Fruit fly (Drosophila melanogaster) whole organism, embryonic: Measurements from ENCODE around the gene mthl8.

Experiments
- Aef1 ChIP-seq: fragments of 200-800 bp; sonication (Bioruptor generic); IDR thresholded peaks from 3 replicates; pipeline ENCODE4 v1.3.6; 2022; ENCODE audit warnings: missing biosample characterization, missing genetic modification characterization
- Asciz ChIP-seq: fragments of 200-800 bp; sonication (Bioruptor generic); optimal IDR thresholded peaks from 2 replicates; lab custom pipeline; 2017; ENCODE audit warnings: missing biosample characterization, mild to moderate bottlenecking, missing genetic modification characterization, missing genetic modification reagents
- CG10147 ChIP-seq: fragments of 200-800 bp; sonication (Bioruptor generic); optimal IDR thresholded peaks from 2 replicates; lab custom pipeline; 2019; ENCODE audit warnings: missing biosample characterization, mild to moderate bottlenecking, missing genetic modification characterization, moderate library complexity
- CG10209 ChIP-seq: fragments of 200-800 bp; sonication (Bioruptor generic); optimal IDR thresholded peaks from 3 replicates; lab custom pipeline; 2017; ENCODE audit warnings: missing biosample characterization, mild to moderate bottlenecking, missing genetic modification characterization, missing genetic modification reagents
- CG10543 ChIP-seq: fragments of 200-800 bp; sonication (Bioruptor generic); optimal IDR thresholded peaks from 3 replicates; lab custom pipeline; 2017; ENCODE audit warnings: missing biosample characterization, mild to moderate bottlenecking, missing genetic modification characterization, moderate library complexity
- CG12071 ChIP-seq: fragments of 200-800 bp; sonication (Bioruptor generic); optimal IDR thresholded peaks from 3 replicates; lab custom pipeline; 2018; ENCODE audit warnings: missing biosample characterization, mild to moderate bottlenecking, missing genetic modification characterization
- CG1233 ChIP-seq: fragments of 200-800 bp; sonication (Bioruptor generic); optimal IDR thresholded peaks from 4 replicates; lab custom pipeline; 2018; ENCODE audit warnings: missing biosample characterization, mild to moderate bottlenecking, missing genetic modification characterization
- CG12659 ChIP-seq: fragments of 200-800 bp; sonication (Bioruptor generic); optimal IDR thresholded peaks from 3 replicates; lab custom pipeline; 2017; ENCODE audit warnings: mild to moderate bottlenecking, missing biosample characterization, missing genetic modification reagents, missing genetic modification characterization
- CG13894 ChIP-seq: fragments of 200-800 bp; sonication (Bioruptor generic); optimal IDR thresholded peaks from 3 replicates; lab custom pipeline; 2018; ENCODE audit warnings: missing biosample characterization, mild to moderate bottlenecking, missing genetic modification characterization, moderate library complexity
- CG14050 ChIP-seq: fragments of 200-800 bp; sonication (Bioruptor generic); IDR thresholded peaks from 3 replicates; pipeline ENCODE4 v1.3.6; 2022; ENCODE audit warnings: missing biosample characterization, missing genetic modification characterization
- CG14710 ChIP-seq: fragments of 200-800 bp; sonication (Bioruptor generic); optimal IDR thresholded peaks from 3 replicates; lab custom pipeline; 2019; ENCODE audit warnings: missing biosample characterization, mild to moderate bottlenecking, missing genetic modification characterization, moderate library complexity
- CG17612 ChIP-seq: fragments of 200-800 bp; sonication (Bioruptor generic); IDR thresholded peaks from 2 replicates; pipeline ENCODE4 v1.3.6; 2022; ENCODE audit warnings: missing biosample characterization, missing genetic modification characterization
- CG18476 ChIP-seq: fragments of 200-800 bp; sonication (Bioruptor generic); optimal IDR thresholded peaks from 2 replicates; lab custom pipeline; 2016; ENCODE audit warnings: missing biosample characterization, mild to moderate bottlenecking, missing genetic modification characterization
- CG2129 ChIP-seq: fragments of 200-800 bp; sonication (Bioruptor generic); IDR thresholded peaks from 2 replicates; pipeline ENCODE4 v1.3.6; 2022; ENCODE audit warnings: missing biosample characterization, missing genetic modification characterization; ENCODE audit not compliant: partially characterized antibody
- CG3163 ChIP-seq: fragments of 200-800 bp; sonication (Bioruptor generic); optimal IDR thresholded peaks from 3 replicates; lab custom pipeline; 2016; ENCODE audit warnings: missing biosample characterization, missing genetic modification characterization
- CG3838 ChIP-seq: fragments of 200-800 bp; sonication (Bioruptor generic); optimal IDR thresholded peaks from 3 replicates; lab custom pipeline; 2016; ENCODE audit warnings: missing biosample characterization, missing genetic modification characterization
- CG7745 ChIP-seq: fragments of 200-800 bp; sonication (Bioruptor generic); optimal IDR thresholded peaks from 2 replicates; lab custom pipeline; 2018; ENCODE audit warnings: missing biosample characterization, mild to moderate bottlenecking, missing genetic modification characterization, moderate library complexity
- CG9437 ChIP-seq: fragments of 200-800 bp; sonication (Bioruptor generic); optimal IDR thresholded peaks from 2 replicates; lab custom pipeline; 2018; ENCODE audit warnings: missing biosample characterization, mild to moderate bottlenecking, missing genetic modification characterization
- CkIIα-i1 ChIP-seq: fragments of 200-800 bp; sonication (Bioruptor generic); IDR thresholded peaks from 2 replicates; pipeline ENCODE4 v1.3.6; 2022; ENCODE audit warnings: missing biosample characterization, missing genetic modification characterization
- D ChIP-seq, 2 experiments: fragments of 200-800 bp in 1 of 2; fragments of >200 bp in 1 of 2; sonication (Bioruptor generic) in 1 of 2; optimal IDR thresholded peaks; 2 replicates in 1 of 2; 3 replicates in 1 of 2; lab custom pipeline; 2017; ENCODE audit warnings: mild to moderate bottlenecking in 1 of 2, missing biosample characterization in 1 of 2, missing genetic modification characterization in 1 of 2, missing genetic modification reagents in 1 of 2
- Dref ChIP-seq: fragments of 200-800 bp; sonication (Bioruptor generic); IDR thresholded peaks from 2 replicates; pipeline ENCODE4 v1.3.6; 2022; ENCODE audit warnings: missing biosample characterization, missing genetic modification characterization
- Eip74EF ChIP-seq, 2 experiments: fragments of 200-800 bp in 1 of 2; fragments of >200 bp in 1 of 2; sonication (Bioruptor generic) in 1 of 2; optimal IDR thresholded peaks; 2 replicates each; lab custom pipeline; 2017 to 2019; ENCODE audit warnings: missing biosample characterization in 2 of 2, missing genetic modification characterization in 2 of 2, mild to moderate bottlenecking in 1 of 2, moderate library complexity in 1 of 2
- HHEX ChIP-seq: fragments of 200-800 bp; sonication (Bioruptor generic); optimal IDR thresholded peaks from 3 replicates; lab custom pipeline; 2017; ENCODE audit warnings: missing biosample characterization, mild to moderate bottlenecking, missing genetic modification characterization, missing genetic modification reagents
- Hr3 ChIP-seq: fragments of 200-800 bp; sonication (Bioruptor generic); optimal IDR thresholded peaks from 3 replicates; lab custom pipeline; 2016; ENCODE audit warnings: missing biosample characterization, missing genetic modification characterization
- Hr39 ChIP-seq: fragments of >200 bp; optimal IDR thresholded peaks from 2 replicates; lab custom pipeline; 2017
- Med ChIP-seq: fragments of 200-800 bp; sonication (Bioruptor generic); peaks from one replicate; lab custom pipeline; 2016; ENCODE audit warnings: missing biosample characterization, missing genetic modification characterization, mild to moderate bottlenecking, inconsistent platforms, moderate library complexity
- Nf-YB ChIP-seq: fragments of 200-800 bp; sonication (Bioruptor generic); optimal IDR thresholded peaks from 3 replicates; lab custom pipeline; 2019; ENCODE audit warnings: missing biosample characterization, mild to moderate bottlenecking, missing genetic modification characterization, moderate library complexity
- Stat92E ChIP-seq, 3 experiments: fragments of >200 bp in 2 of 3; fragments of 200-800 bp in 1 of 3; sonication (Bioruptor generic) in 1 of 3; optimal IDR thresholded peaks; 2 replicates each; lab custom pipeline; 2017 to 2019; ENCODE audit warnings: missing biosample characterization in 3 of 3, missing genetic modification characterization in 3 of 3, mild to moderate bottlenecking in 1 of 3, moderate library complexity in 1 of 3
- Trl ChIP-seq, 3 experiments: fragments of >200 bp in 2 of 3; fragments of 200-800 bp in 1 of 3; sonication (Bioruptor generic) in 1 of 3; optimal IDR thresholded peaks; 2 replicates in 1 of 3; 3 replicates in 2 of 3; lab custom pipeline; 2016 to 2017; ENCODE audit warnings: missing biosample characterization in 1 of 3, missing genetic modification characterization in 1 of 3
- abd-A ChIP-seq: fragments of 200-800 bp; sonication (Bioruptor generic); optimal IDR thresholded peaks from 3 replicates; lab custom pipeline; 2019; ENCODE audit warnings: missing biosample characterization, mild to moderate bottlenecking, missing genetic modification characterization, moderate library complexity
- bbx ChIP-seq: fragments of 200-800 bp; sonication (Bioruptor generic); IDR thresholded peaks from 2 replicates; pipeline ENCODE4 v1.3.6; 2022; ENCODE audit warnings: missing biosample characterization, missing genetic modification characterization; ENCODE audit not compliant: partially characterized antibody
- cg ChIP-seq: fragments of 200-800 bp; sonication (Bioruptor generic); optimal IDR thresholded peaks from 3 replicates; lab custom pipeline; 2019; ENCODE audit warnings: missing biosample characterization, mild to moderate bottlenecking, missing genetic modification characterization, moderate library complexity
- chn ChIP-seq: fragments of 200-800 bp; sonication (Bioruptor generic); optimal IDR thresholded peaks from 2 replicates; lab custom pipeline; 2016; ENCODE audit warnings: missing biosample characterization, missing genetic modification characterization
- ci ChIP-seq: fragments of 200-800 bp; sonication (Bioruptor generic); IDR thresholded peaks from 3 replicates; pipeline ENCODE4 v1.3.6; 2022; ENCODE audit warnings: missing biosample characterization, missing genetic modification characterization
- dmrt99B ChIP-seq: fragments of 200-800 bp; sonication (Bioruptor generic); optimal IDR thresholded peaks from 2 replicates; lab custom pipeline; 2018; ENCODE audit warnings: missing biosample characterization, mild to moderate bottlenecking, missing genetic modification characterization, moderate library complexity
- exex ChIP-seq: fragments of 200-800 bp; sonication (Bioruptor generic); optimal IDR thresholded peaks from 4 replicates; lab custom pipeline; 2018; ENCODE audit warnings: missing biosample characterization, mild to moderate bottlenecking, missing genetic modification characterization, moderate library complexity
- kni ChIP-seq: fragments of 200-800 bp; sonication (Bioruptor generic); optimal IDR thresholded peaks from 3 replicates; lab custom pipeline; 2017; ENCODE audit warnings: mild to moderate bottlenecking, missing biosample characterization, missing genetic modification reagents, missing genetic modification characterization
- luna ChIP-seq: fragments of 200-800 bp; sonication (Bioruptor generic); optimal IDR thresholded peaks from 2 replicates; lab custom pipeline; 2016; ENCODE audit warnings: missing biosample characterization, missing genetic modification characterization
- nau ChIP-seq: fragments of 200-800 bp; sonication (Bioruptor generic); optimal IDR thresholded peaks from 3 replicates; lab custom pipeline; 2017; ENCODE audit warnings: missing biosample characterization, mild to moderate bottlenecking, missing genetic modification characterization, missing genetic modification reagents
- psq ChIP-seq: fragments of 200-800 bp; sonication (Bioruptor generic); optimal IDR thresholded peaks from 2 replicates; lab custom pipeline; 2017; ENCODE audit warnings: missing biosample characterization, missing genetic modification characterization
- sens ChIP-seq: fragments of 200-800 bp; sonication (Bioruptor generic); peaks from one replicate; lab custom pipeline; 2016; ENCODE audit warnings: missing biosample characterization, missing genetic modification characterization
- sima ChIP-seq: fragments of 200-800 bp; sonication (Bioruptor generic); optimal IDR thresholded peaks from 2 replicates; lab custom pipeline; 2016; ENCODE audit warnings: missing biosample characterization, missing genetic modification characterization
- slou ChIP-seq: fragments of 200-800 bp; sonication (Bioruptor generic); optimal IDR thresholded peaks from 3 replicates; lab custom pipeline; 2016; ENCODE audit warnings: missing biosample characterization, missing genetic modification characterization
- so ChIP-seq: fragments of 200-800 bp; sonication (Bioruptor generic); IDR thresholded peaks from 3 replicates; pipeline ENCODE4 v1.3.6; 2022; ENCODE audit warnings: missing biosample characterization, missing genetic modification characterization
- sob ChIP-seq: fragments of 200-800 bp; sonication (Bioruptor generic); IDR thresholded peaks from 2 replicates; pipeline ENCODE4 v1.3.6; 2022; ENCODE audit warnings: missing biosample characterization, missing genetic modification characterization
- tll ChIP-seq, 2 experiments: fragments of 200-800 bp in 1 of 2; fragments of >200 bp in 1 of 2; sonication (Bioruptor generic) in 1 of 2; optimal IDR thresholded peaks; 2 replicates each; lab custom pipeline; 2017 to 2019; ENCODE audit warnings: missing biosample characterization in 2 of 2, missing genetic modification characterization in 2 of 2, mild to moderate bottlenecking in 1 of 2, moderate library complexity in 1 of 2
- ttk ChIP-seq: fragments of 200-800 bp; sonication (Bioruptor generic); IDR thresholded peaks from 2 replicates; pipeline ENCODE4 v2.1.2; 2022; ENCODE audit warnings: missing biosample characterization, missing genetic modification characterization

Gene mthl8

dm6 chr3L:40147-40875 lies 18.1 kb downstream of the mthl8 start (continued):
- TF ChIP-seq bbx (GFP tag; lab: Robert Waterston, UW) = 0 out of 2 replicates have a peak, but pooled peaks have one; percentile 44
- no peak for TF ChIP-seq Hr3 (GFP tag; lab: Kevin White, UChicago)
- no peak for TF ChIP-seq CkIIα-i1
- peak in 1 of 3 experiments; percentile 88 for TF ChIP-seq Stat92E (GFP tag; optimal IDR thresholded peaks at IDR 0.05; lab: Kevin White, UChicago)
- no peak for TF ChIP-seq Dref (GFP tag; lab: Robert Waterston, UW)
- peak; percentile 78 for TF ChIP-seq Med (GFP tag; lab: Kevin White, UChicago)
- no peak for TF ChIP-seq chn (GFP tag; lab: Kevin White, UChicago)
- TF ChIP-seq Hr39 (lab: Kevin White, UChicago) = no peak
- TF ChIP-seq exex = peak; percentile 77
- TF ChIP-seq Aef1 (GFP tag; lab: Robert Waterston, UW) = no peak
- TF ChIP-seq abd-A (tag; lab: Kevin White, UChicago) = peak; percentile 99
- TF ChIP-seq ci = no peak
- no peak for TF ChIP-seq ttk
- TF ChIP-seq CG3838 (GFP tag; lab: Kevin White, UChicago) = no peak
- TF ChIP-seq CG12071 (GFP tag; lab: Kevin White, UChicago) = peak; percentile 10
- peak; percentile 17 for TF ChIP-seq HHEX (GFP tag; lab: Kevin White, UChicago)
- TF ChIP-seq CG12659 (GFP tag; lab: Kevin White, UChicago) = no peak
- TF ChIP-seq tll (GFP tag; optimal IDR thresholded peaks at IDR 0.05; lab: Kevin White, UChicago) = peak in 1 of 2 experiments; percentile 23
- TF ChIP-seq CG7745 (tag; lab: Kevin White, UChicago) = no peak
- no peak for TF ChIP-seq slou (GFP tag; lab: Kevin White, UChicago)
- TF ChIP-seq CG10209 (GFP tag; lab: Kevin White, UChicago) = no peak
- TF ChIP-seq sob (GFP tag; lab: Robert Waterston, UW) = no peak
- TF ChIP-seq CG10147 (GFP tag; lab: Kevin White, UChicago) = peak; percentile 40
- TF ChIP-seq CG3163 (GFP tag; lab: Kevin White, UChicago) = no peak
- TF ChIP-seq CG14050 (GFP tag; lab: Robert Waterston, UW) = no peak
- TF ChIP-seq sens = peak; percentile 82
- TF ChIP-seq so = no peak
- TF ChIP-seq CG13894 (tag; lab: Kevin White, UChicago) = peak; percentile 69
- TF ChIP-seq cg (GFP tag; lab: Kevin White, UChicago) = no peak
- no peak for TF ChIP-seq sima (GFP tag; lab: Kevin White, UChicago)
- TF ChIP-seq CG9437 = no peak
- TF ChIP-seq CG10543 (GFP tag; lab: Kevin White, UChicago) = no peak
- TF ChIP-seq Trl (optimal IDR thresholded peaks at IDR 0.05; lab: Kevin White, UChicago) = peak; percentile 89 to 99
- TF ChIP-seq Trl (GFP tag; optimal IDR thresholded peaks at IDR 0.05; lab: Kevin White, UChicago) = no peak
- TF ChIP-seq kni (GFP tag; lab: Kevin White, UChicago) = peak; percentile 73
- TF ChIP-seq CG2129 (GFP tag; lab: Robert Waterston, UW) = no peak
- TF ChIP-seq, all 482 proteins: peak for 26

- no peak for TF ChIP-seq Nf-YB (GFP tag; lab: Kevin White, UChicago)
- no peak for TF ChIP-seq D (optimal IDR thresholded peaks at IDR 0.05; lab: Kevin White, UChicago)
- TF ChIP-seq D (GFP tag; optimal IDR thresholded peaks at IDR 0.05; lab: Kevin White, UChicago) = no peak
- TF ChIP-seq CG18476 (GFP tag; lab: Kevin White, UChicago) = peak; percentile 21
- no peak for TF ChIP-seq psq (GFP tag; lab: Kevin White, UChicago)
- TF ChIP-seq CG14710 (tag; lab: Kevin White, UChicago) = peak; percentile 27
- TF ChIP-seq dmrt99B (tag; lab: Kevin White, UChicago) = peak; percentile 30
- TF ChIP-seq CG17612 = no peak
- TF ChIP-seq luna (GFP tag; lab: Kevin White, UChicago) = no peak
- peak; percentile 35 for TF ChIP-seq Asciz (GFP tag; lab: Kevin White, UChicago)
- peak; percentile 54 for TF ChIP-seq nau (GFP tag; lab: Kevin White, UChicago)
- TF ChIP-seq CG1233 (GFP tag; lab: Kevin White, UChicago) = peak; percentile 35
- peak in 1 of 2 experiments; percentile 30 for TF ChIP-seq Eip74EF (GFP tag; optimal IDR thresholded peaks at IDR 0.05; lab: Kevin White, UChicago)
Observed at dm6 chr3L:41386-42046, 19.3 kb downstream of the mthl8 start.
